Worm (Caenorhabditis elegans): ENCODE results near the gene grd-13.
"Not testable (repeated sequence)": the region's sequence is repeated elsewhere in the genome, so short reads cannot be mapped to it uniquely, and the experiment has no call there.

Gene grd-13

DNA sequence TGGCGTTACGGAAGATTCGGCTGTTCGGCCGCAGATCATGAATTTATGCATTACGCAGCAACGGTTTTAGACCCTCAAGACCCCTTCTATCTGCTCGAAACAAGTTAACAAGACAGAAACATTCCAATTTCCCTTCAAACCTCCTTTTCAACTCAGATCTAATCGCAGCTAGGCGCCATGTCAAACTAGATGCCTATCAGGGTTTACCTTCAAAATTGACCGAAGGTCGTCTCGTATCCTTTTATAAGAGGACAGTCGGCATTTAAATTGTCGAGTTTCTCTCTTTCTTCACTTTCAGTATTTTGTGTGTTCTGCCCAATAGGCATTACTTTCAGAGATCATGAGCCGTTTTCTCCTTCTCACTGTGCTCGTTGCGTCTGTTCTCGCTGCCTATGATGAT, at the start of gene grd-13:
Gene grd-13, plus strand, starts transcription at position 291 of the 400 bp plus-strand sequence.
- no peak for TF ChIP-seq unc-62 (GFP tag; optimal IDR thresholded peaks at IDR 0.05)

- TF ChIP-seq unc-62 (GFP tag; optimal IDR thresholded peaks at IDR 0.05): not testable (repeated sequence)
Measured at ce11 chrIV:3389999-3390398, 48.1 kb upstream of the grd-13 start, which contains the start of gene B0546.5. Gene B0546.5 (minus strand): TSS chrIV:3390099.

ce11 chrIV:3394066-3394465, 44.0 kb upstream of the grd-13 start, which contains the start of gene C04C3.4:
Gene C04C3.4 (plus strand): TSS chrIV:3394366.
- not testable (repeated sequence) for TF ChIP-seq unc-62 (GFP tag; optimal IDR thresholded peaks at IDR 0.05)

- no peak for TF ChIP-seq unc-62 (GFP tag; optimal IDR thresholded peaks at IDR 0.05)
Measured at ce11 chrIV:3395581-3395980, 42.5 kb upstream of the grd-13 start, which contains the start of gene C04C3.14. Gene C04C3.14 (plus strand): TSS chrIV:3395881.

DNA sequence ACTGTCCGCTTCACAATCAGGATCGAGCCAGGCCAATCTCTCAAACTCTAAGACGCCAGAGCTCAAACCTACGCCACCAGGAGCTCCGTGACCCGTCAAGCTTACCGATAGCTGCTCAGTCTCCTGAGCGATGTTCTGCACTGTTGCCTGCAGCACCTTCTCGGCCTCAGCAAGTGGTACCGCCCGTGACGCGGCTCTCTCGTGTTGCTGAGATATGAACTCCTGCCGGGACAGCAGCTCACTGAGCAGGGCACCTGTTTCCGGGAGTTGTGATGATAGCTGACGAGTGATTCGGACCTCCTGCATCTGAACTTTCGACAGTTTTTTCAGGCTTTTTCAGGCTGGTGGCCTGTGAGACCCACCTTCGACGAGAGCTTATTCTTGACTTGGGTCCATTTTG, 40.0 kb upstream of the grd-13 start:
- TF ChIP-seq unc-62 (GFP tag; optimal IDR thresholded peaks at IDR 0.05): no peak

ce11 chrIV:3399015-3399722, 38.9 kb upstream of the grd-13 start, which contains the start of the genes dyf-3 and pdhb-1:
Gene dyf-3 (minus strand): TSS chrIV:3399231.
Gene pdhb-1 (plus strand): TSS chrIV:3399672.
- no peak for TF ChIP-seq unc-62 (GFP tag; optimal IDR thresholded peaks at IDR 0.05)

- no peak for TF ChIP-seq unc-62 (GFP tag; optimal IDR thresholded peaks at IDR 0.05)
Measured at ce11 chrIV:3400941-3401340, 37.2 kb upstream of the grd-13 start.

DNA sequence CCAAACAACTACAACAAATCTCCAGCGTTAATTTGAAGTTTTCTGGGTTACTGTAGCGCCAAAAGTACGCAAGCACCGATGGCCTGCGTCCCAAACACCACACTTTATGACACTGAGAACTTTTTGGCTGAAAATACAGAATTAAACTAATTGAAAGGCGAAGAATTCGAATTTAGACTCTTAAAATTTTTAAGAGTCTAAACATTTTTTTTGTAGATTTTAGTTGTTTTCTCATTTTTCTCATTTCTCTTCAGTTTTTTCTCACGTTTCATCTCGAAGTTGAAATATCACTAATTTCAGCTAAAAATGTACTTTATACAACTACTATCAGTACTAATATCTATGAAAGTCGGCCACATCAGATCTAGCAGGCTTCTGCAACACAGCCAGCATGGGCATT, 22.7 kb upstream of the grd-13 start, which contains the start of gene lgc-9:
Gene lgc-9, plus strand, starts transcription at position 301 of the 400 bp plus-strand sequence.
- TF ChIP-seq unc-62 (GFP tag; optimal IDR thresholded peaks at IDR 0.05): no peak

DNA sequence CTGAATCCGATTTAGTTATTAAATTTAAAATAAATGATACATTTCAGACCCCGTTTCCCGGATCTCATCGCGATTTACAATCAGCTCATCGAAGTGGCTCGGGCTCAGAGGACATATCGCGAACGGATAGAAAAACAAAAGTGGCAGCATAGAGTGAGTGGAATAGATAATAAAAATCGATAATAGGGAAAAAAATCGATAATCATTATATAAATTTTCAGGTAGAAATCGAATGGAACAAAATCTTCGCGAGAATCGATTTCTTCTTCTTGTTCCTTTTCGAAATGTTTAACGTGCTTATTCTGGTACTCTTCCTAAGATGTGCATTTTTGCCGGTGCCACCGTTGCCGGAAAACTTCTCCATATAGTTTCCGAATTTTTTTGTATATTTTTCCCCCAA, 19.4 kb upstream of the grd-13 start:
- TF ChIP-seq unc-62 (GFP tag; optimal IDR thresholded peaks at IDR 0.05): no peak

ce11 chrIV:3422516-3422915, 15.6 kb upstream of the grd-13 start, which contains the start of gene C04C3.6:
Gene C04C3.6 (minus strand): TSS chrIV:3422616.
- no peak for TF ChIP-seq unc-62 (GFP tag; optimal IDR thresholded peaks at IDR 0.05)

DNA sequence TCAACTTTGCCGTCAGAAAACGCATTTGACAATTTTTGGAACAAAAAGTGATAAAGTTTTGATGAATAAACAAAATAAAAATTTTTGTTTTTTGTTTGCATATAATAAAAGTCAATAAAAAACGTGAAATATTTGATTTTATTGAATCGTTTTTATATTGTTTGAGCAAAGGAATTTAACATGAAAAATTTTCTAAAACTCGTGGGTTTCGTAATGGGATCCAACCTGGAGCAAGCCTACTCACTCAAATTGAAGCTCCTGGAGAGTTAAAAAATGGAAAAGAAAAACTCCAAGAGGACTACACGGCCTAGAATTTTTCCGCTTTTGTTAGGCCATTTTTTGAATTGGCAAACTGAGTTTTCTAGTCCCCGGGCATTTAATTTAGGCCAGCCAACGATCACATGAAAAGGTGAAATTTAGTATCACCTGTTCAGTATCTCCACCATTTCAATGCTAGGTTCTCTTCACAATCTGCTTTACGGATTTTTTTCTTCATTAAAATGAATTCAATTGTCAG, 9.6 kb upstream of the grd-13 start, which contains the start of the genes C04C3.9 and srz-60:
Gene C04C3.9, minus strand, starts transcription at position 101 of the 517 bp plus-strand sequence.
Gene srz-60, plus strand, starts transcription at position 467 of the 517 bp plus-strand sequence.
- TF ChIP-seq unc-62 (GFP tag; optimal IDR thresholded peaks at IDR 0.05): no peak

DNA sequence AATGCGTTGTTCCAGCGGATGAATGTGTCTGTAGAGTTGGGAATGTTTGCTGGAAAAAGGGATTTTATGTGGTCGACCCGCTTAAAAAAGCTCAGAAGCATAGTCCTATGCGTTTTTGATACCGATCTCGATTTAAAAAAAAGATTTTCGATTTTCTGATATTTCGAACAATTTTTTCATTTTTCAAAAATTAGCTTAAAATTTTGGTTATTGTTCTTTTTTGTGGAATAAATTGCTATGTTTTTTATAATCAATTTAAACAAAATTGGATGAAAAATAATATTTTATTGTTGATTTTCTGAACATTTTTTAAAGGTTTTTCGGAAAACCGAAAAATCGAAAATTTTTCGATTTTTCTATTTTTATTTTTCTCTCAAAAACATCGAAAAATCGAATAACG, 4.7 kb upstream of the grd-13 start, which contains the start of gene C04C3.7:
Gene C04C3.7, minus strand, starts transcription at position 101 of the 400 bp plus-strand sequence.
- not testable (repeated sequence) for TF ChIP-seq unc-62 (GFP tag; optimal IDR thresholded peaks at IDR 0.05)

DNA sequence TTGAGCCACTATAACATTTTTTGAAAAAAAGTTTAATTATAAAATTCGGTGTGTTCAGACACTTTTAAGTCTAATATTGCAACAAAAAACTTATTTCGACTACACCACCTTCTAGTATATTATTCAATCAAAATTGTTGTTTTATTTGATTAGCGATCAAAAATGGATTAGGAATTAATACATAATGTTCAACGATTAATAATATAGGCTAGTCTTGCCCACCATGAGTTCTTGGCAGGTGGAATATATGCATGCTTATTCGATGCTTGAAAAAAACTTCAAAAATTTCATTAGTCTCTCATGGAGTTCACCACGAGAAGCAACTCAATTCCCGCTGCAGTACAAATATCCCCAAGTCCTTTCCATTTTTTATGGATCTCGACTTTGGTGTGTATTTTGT, 2.1 kb upstream of the grd-13 start, which contains the start of gene srz-32:
Gene srz-32, plus strand, starts transcription at position 301 of the 400 bp plus-strand sequence.
- no peak for TF ChIP-seq unc-62 (GFP tag; optimal IDR thresholded peaks at IDR 0.05)

DNA sequence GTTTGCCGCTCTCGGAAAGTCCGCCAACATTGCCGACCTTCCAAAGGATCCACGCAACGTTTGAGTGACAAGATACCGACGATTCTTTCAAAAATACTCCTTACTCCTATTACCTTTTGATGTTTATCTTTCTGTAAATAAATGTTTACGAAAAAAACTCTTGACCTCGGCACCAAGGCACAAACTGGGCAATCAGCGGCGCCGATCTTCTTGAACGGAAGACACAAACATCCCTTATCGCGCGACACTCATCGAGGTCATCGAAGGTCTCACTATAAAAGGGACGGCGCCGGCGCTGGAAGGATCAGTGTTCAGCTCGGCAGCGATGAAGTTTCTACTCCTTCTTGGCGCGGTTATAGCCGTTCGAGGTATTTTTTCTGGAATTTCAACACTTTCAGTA, 1.2 kb downstream of the grd-13 start, which contains the start of gene grd-3:
Gene grd-3, plus strand, starts transcription at position 302 of the 400 bp plus-strand sequence.
- no peak for TF ChIP-seq unc-62 (GFP tag; optimal IDR thresholded peaks at IDR 0.05)

- no peak for TF ChIP-seq unc-62 (GFP tag; optimal IDR thresholded peaks at IDR 0.05)
Measured at ce11 chrIV:3440848-3441247, 2.7 kb downstream of the grd-13 start, which contains the start of gene grd-10. Gene grd-10 (plus strand): TSS chrIV:3441055.

DNA sequence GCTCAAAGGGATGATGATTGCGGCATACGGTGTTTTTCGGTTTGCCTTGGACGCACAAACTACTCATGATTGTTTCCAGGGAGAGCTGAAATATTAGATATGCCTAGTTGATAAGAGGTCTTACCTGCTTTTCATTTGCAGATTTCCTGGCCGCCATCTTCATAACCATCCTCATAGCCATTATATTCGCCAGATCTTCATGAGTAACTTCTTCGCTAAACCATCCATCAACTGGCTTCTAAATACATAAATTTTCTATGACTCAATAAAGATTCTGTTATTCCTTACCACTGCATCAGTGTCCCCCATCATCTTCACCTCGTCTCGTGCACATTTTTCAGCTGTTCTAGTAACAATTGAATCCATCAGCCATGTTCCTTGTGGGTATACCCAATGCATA, 4.4 kb downstream of the grd-13 start:
- no peak for TF ChIP-seq unc-62 (GFP tag; optimal IDR thresholded peaks at IDR 0.05)
